Worm (Caenorhabditis elegans): ENCODE measurements around the gene inx-2.

DNA sequence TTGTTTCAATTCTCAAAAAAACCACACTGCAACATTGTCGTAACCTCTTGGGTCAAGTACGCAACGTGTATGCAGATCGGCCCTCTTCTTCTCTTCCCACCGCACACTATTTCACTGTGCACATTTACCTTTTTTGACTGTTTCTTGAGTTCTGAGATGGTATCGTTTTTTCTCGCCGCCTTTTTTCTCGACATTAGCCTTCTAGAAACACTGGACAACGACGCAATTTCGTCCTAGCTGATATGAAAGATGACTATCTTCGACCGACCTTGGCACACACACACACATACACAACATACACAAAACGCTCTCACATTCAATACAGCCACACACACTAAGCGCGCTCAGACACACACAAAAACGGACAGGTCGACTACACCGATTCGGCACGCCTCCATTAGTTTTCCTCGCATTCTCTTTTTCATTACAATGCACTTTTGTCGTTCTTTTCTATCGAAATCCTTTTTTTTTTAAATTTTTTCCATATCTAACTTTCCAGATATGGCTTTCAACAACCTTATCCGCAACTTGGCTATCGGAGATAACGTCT lies 42.9 kb upstream of the inx-2 start, which contains the start of gene aco-1:
- TF ChIP-seq ztf-29 (GFP tag; IDR thresholded peaks at IDR 0.05): no peak
- no peak for TF ChIP-seq ztf-23 (GFP tag; IDR thresholded peaks at IDR 0.05)
- TF ChIP-seq med-1 (GFP tag; optimal IDR thresholded peaks at IDR 0.05; ENCODE audit: insufficient read depth): no peak
- TF ChIP-seq T22C8.4 (GFP tag; IDR thresholded peaks at IDR 0.05): no peak
- TF ChIP-seq flt-1 (GFP tag; IDR thresholded peaks at IDR 0.05): no peak
- no peak for TF ChIP-seq cog-1 (tag; optimal IDR thresholded peaks at IDR 0.05)
- no peak for TF ChIP-seq klf-2 (GFP tag; conservative IDR thresholded peaks at IDR 0.05)
- TF ChIP-seq ref-1 (GFP tag; conservative IDR thresholded peaks at IDR 0.05): no peak
- no peak for TF ChIP-seq tab-1 (GFP tag; IDR thresholded peaks at IDR 0.05)

Measured in whole organism, midembryonic.